Fruit fly (Drosophila melanogaster) whole organism, embryonic: ENCODE results near the gene sunz.

Experiments
- Atf-2 ChIP-seq: fragments of 200-800 bp; sonication (Bioruptor generic); optimal IDR thresholded peaks from 2 replicates; lab custom pipeline; 2016; ENCODE audit warnings: missing biosample characterization, missing genetic modification characterization
- Blimp-1 ChIP-seq: fragments of 200-800 bp; sonication (Bioruptor generic); optimal IDR thresholded peaks from 3 replicates; lab custom pipeline; 2018; ENCODE audit warnings: missing biosample characterization, missing genetic modification characterization, mild to moderate bottlenecking, moderate library complexity, missing genetic modification reagents
- CG12104 ChIP-seq: fragments of 200-800 bp; sonication (Bioruptor generic); optimal IDR thresholded peaks from 3 replicates; lab custom pipeline; 2016; ENCODE audit warnings: missing biosample characterization, missing genetic modification characterization
- CG1233 ChIP-seq: fragments of 200-800 bp; sonication (Bioruptor generic); optimal IDR thresholded peaks from 4 replicates; lab custom pipeline; 2018; ENCODE audit warnings: missing biosample characterization, mild to moderate bottlenecking, missing genetic modification characterization
- CG15601 ChIP-seq: fragments of 200-800 bp; sonication (Bioruptor generic); optimal IDR thresholded peaks from 3 replicates; lab custom pipeline; 2019; ENCODE audit warnings: missing biosample characterization, mild to moderate bottlenecking, missing genetic modification characterization, moderate library complexity
- CG16863 ChIP-seq: fragments of 200-800 bp; sonication (Bioruptor generic); optimal IDR thresholded peaks from 3 replicates; lab custom pipeline; 2016; ENCODE audit warnings: missing biosample characterization, missing genetic modification characterization
- CG18262 ChIP-seq: fragments of 200-800 bp; optimal IDR thresholded peaks from 3 replicates; lab custom pipeline; 2019; ENCODE audit warnings: missing biosample characterization, mild to moderate bottlenecking, missing genetic modification characterization, moderate library complexity
- CG31441 ChIP-seq: fragments of 200-800 bp; sonication (Bioruptor generic); IDR thresholded peaks from 2 replicates; pipeline ENCODE4 v1.3.6; 2022; ENCODE audit warnings: missing biosample characterization, missing genetic modification characterization
- CG32532 ChIP-seq: fragments of 200-800 bp; sonication (Bioruptor generic); IDR thresholded peaks from 2 replicates; pipeline ENCODE4 v1.3.6; 2022; ENCODE audit warnings: missing biosample characterization, missing genetic modification characterization
- CG33213 ChIP-seq: fragments of 200-800 bp; sonication (Bioruptor generic); optimal IDR thresholded peaks from 3 replicates; lab custom pipeline; 2016; ENCODE audit warnings: missing biosample characterization, missing genetic modification characterization
- CG3995 ChIP-seq: fragments of 200-800 bp; sonication (Bioruptor generic); optimal IDR thresholded peaks from 3 replicates; lab custom pipeline; 2016; ENCODE audit warnings: missing biosample characterization, missing genetic modification characterization
- CG4820 ChIP-seq: fragments of 200-800 bp; sonication (Bioruptor generic); optimal IDR thresholded peaks from 3 replicates; lab custom pipeline; 2016; ENCODE audit warnings: missing biosample characterization, missing genetic modification characterization
- CG5953 ChIP-seq: fragments of 200-800 bp; sonication (Bioruptor generic); IDR thresholded peaks from 2 replicates; pipeline ENCODE4 v1.3.6; 2022; ENCODE audit warnings: missing biosample characterization, missing genetic modification characterization
- CG6689 ChIP-seq: fragments of 200-800 bp; sonication (Bioruptor generic); IDR thresholded peaks from 2 replicates; pipeline ENCODE4 v1.3.6; 2022; ENCODE audit warnings: missing biosample characterization, missing genetic modification characterization
- CG7928 ChIP-seq: fragments of 200-800 bp; sonication (Bioruptor generic); optimal IDR thresholded peaks from 2 replicates; lab custom pipeline; 2017; ENCODE audit warnings: missing biosample characterization, mild to moderate bottlenecking, missing genetic modification characterization
- CG7987 ChIP-seq: fragments of 200-800 bp; sonication (Bioruptor generic); optimal IDR thresholded peaks from 2 replicates; lab custom pipeline; 2018; ENCODE audit warnings: missing biosample characterization, mild to moderate bottlenecking, missing genetic modification characterization, moderate library complexity
- CG8089 ChIP-seq: fragments of 200-800 bp; sonication (Bioruptor generic); optimal IDR thresholded peaks from 3 replicates; lab custom pipeline; 2016; ENCODE audit warnings: missing biosample characterization, missing genetic modification characterization
- CG8359 ChIP-seq: fragments of 200-800 bp; sonication (Bioruptor generic); optimal IDR thresholded peaks from 2 replicates; lab custom pipeline; 2017; ENCODE audit warnings: missing biosample characterization, mild to moderate bottlenecking, missing genetic modification characterization, borderline replicate concordance
- CG9215 ChIP-seq: fragments of 200-800 bp; sonication (Bioruptor generic); IDR thresholded peaks from 2 replicates; pipeline ENCODE4 v1.3.6; 2022; ENCODE audit warnings: missing biosample characterization, missing genetic modification characterization
- CG9797 ChIP-seq: fragments of 200-800 bp; sonication (Bioruptor generic); optimal IDR thresholded peaks from 3 replicates; lab custom pipeline; 2018; ENCODE audit warnings: missing biosample characterization, mild to moderate bottlenecking, missing genetic modification characterization
- CG9932 ChIP-seq: fragments of 200-800 bp; sonication (Bioruptor generic); IDR thresholded peaks from 2 replicates; pipeline ENCODE4 v1.3.6; 2022; ENCODE audit warnings: missing biosample characterization, missing genetic modification characterization
- Eip74EF ChIP-seq, 2 experiments: fragments of 200-800 bp in 1 of 2; fragments of >200 bp in 1 of 2; sonication (Bioruptor generic) in 1 of 2; optimal IDR thresholded peaks; 2 replicates each; lab custom pipeline; 2017 to 2019; ENCODE audit warnings: missing biosample characterization in 2 of 2, missing genetic modification characterization in 2 of 2, mild to moderate bottlenecking in 1 of 2, moderate library complexity in 1 of 2
- Hand ChIP-seq: fragments of 200-800 bp; sonication (Bioruptor generic); optimal IDR thresholded peaks from 2 replicates; lab custom pipeline; 2017; ENCODE audit warnings: mild to moderate bottlenecking, missing biosample characterization, missing genetic modification reagents, missing genetic modification characterization
- Hr78 ChIP-seq, 2 experiments: fragments of 200-800 bp in 1 of 2; fragments of >200 bp in 1 of 2; sonication (Bioruptor generic) in 1 of 2; optimal IDR thresholded peaks; 2 replicates each; lab custom pipeline; 2017 to 2019; ENCODE audit warnings: missing biosample characterization in 2 of 2, missing genetic modification characterization in 2 of 2, mild to moderate bottlenecking in 1 of 2, moderate library complexity in 1 of 2
- Neu2 ChIP-seq: fragments of 200-800 bp; sonication (Bioruptor generic); optimal IDR thresholded peaks from 3 replicates; lab custom pipeline; 2016; ENCODE audit warnings: missing biosample characterization, missing genetic modification characterization, borderline replicate concordance
- Oaz ChIP-seq: fragments of 200-800 bp; sonication (Bioruptor generic); IDR thresholded peaks from 2 replicates; pipeline ENCODE4 v1.3.6; 2022; ENCODE audit warnings: missing biosample characterization, missing genetic modification characterization
- Pdp1 ChIP-seq, 2 experiments: fragments of 200-800 bp; sonication (Bioruptor generic); optimal IDR thresholded peaks; 3 replicates each; lab custom pipeline; 2016; ENCODE audit warnings: missing biosample characterization in 2 of 2, missing genetic modification characterization in 2 of 2, mild to moderate bottlenecking in 1 of 2, moderate library complexity in 1 of 2
- Sry-β ChIP-seq: fragments of 200-800 bp; sonication (Bioruptor generic); optimal IDR thresholded peaks from 2 replicates; lab custom pipeline; 2018; ENCODE audit warnings: missing biosample characterization, mild to moderate bottlenecking, missing genetic modification characterization, moderate library complexity
- az2 ChIP-seq: fragments of 200-800 bp; sonication (Bioruptor generic); optimal IDR thresholded peaks from 3 replicates; lab custom pipeline; 2016; ENCODE audit warnings: missing biosample characterization, missing genetic modification characterization
- br ChIP-seq: fragments of >200 bp; optimal IDR thresholded peaks from 2 replicates; lab custom pipeline; 2017
- chm ChIP-seq: fragments of 200-800 bp; sonication (Bioruptor generic); IDR thresholded peaks from 2 replicates; pipeline ENCODE4 v1.3.6; 2022; ENCODE audit warnings: missing biosample characterization, missing genetic modification characterization
- corto ChIP-seq: fragments of 200-800 bp; sonication (Bioruptor generic); optimal IDR thresholded peaks from 2 replicates; lab custom pipeline; 2016; ENCODE audit warnings: missing biosample characterization, mild to moderate bottlenecking, missing genetic modification characterization, moderate library complexity
- crp ChIP-seq, 2 experiments: fragments of 200-800 bp; sonication (Bioruptor generic); optimal IDR thresholded peaks; 2 replicates in 1 of 2; 3 replicates in 1 of 2; lab custom pipeline; 2017; ENCODE audit warnings: missing biosample characterization in 2 of 2, missing genetic modification characterization in 2 of 2, mild to moderate bottlenecking in 1 of 2, moderate library complexity in 1 of 2
- danr ChIP-seq: fragments of 200-800 bp; sonication (Bioruptor generic); IDR thresholded peaks from 2 replicates; pipeline ENCODE4 v1.3.6; 2022; ENCODE audit warnings: missing biosample characterization, missing genetic modification characterization
- disco-r ChIP-seq: fragments of 200-800 bp; sonication (Bioruptor generic); optimal IDR thresholded peaks from 2 replicates; lab custom pipeline; 2016; ENCODE audit warnings: missing biosample characterization, missing genetic modification characterization
- dysf ChIP-seq: fragments of 200-800 bp; sonication (Bioruptor generic); IDR thresholded peaks from 3 replicates; pipeline ENCODE4 v1.3.6; 2022; ENCODE audit warnings: missing biosample characterization, missing genetic modification characterization
- ems ChIP-seq: fragments of 200-800 bp; sonication (Bioruptor generic); optimal IDR thresholded peaks from 3 replicates; lab custom pipeline; 2016; ENCODE audit warnings: missing biosample characterization, missing genetic modification characterization
- fd102C ChIP-seq: fragments of 200-800 bp; sonication (Bioruptor generic); optimal IDR thresholded peaks from 2 replicates; lab custom pipeline; 2018; ENCODE audit warnings: missing biosample characterization, mild to moderate bottlenecking, missing genetic modification characterization, moderate library complexity
- gro ChIP-seq: fragments of 200-800 bp; sonication (Bioruptor generic); optimal IDR thresholded peaks from 2 replicates; lab custom pipeline; 2016; ENCODE audit warnings: missing biosample characterization, missing genetic modification characterization
- gt ChIP-seq: fragments of 200-800 bp; sonication (Bioruptor generic); IDR thresholded peaks from 2 replicates; pipeline ENCODE4 v1.3.6; 2022; ENCODE audit warnings: missing biosample characterization, missing genetic modification characterization
- mam ChIP-seq: fragments of 200-800 bp; sonication (Bioruptor generic); optimal IDR thresholded peaks from 3 replicates; lab custom pipeline; 2016; ENCODE audit warnings: missing biosample characterization, missing genetic modification characterization
- oc ChIP-seq: fragments of 200-800 bp; sonication (Bioruptor generic); optimal IDR thresholded peaks from 2 replicates; lab custom pipeline; 2018; ENCODE audit warnings: missing biosample characterization, mild to moderate bottlenecking, missing genetic modification characterization, moderate library complexity
- peb ChIP-seq: fragments of 200-800 bp; sonication (Bioruptor generic); IDR thresholded peaks from 2 replicates; pipeline ENCODE4 v1.3.6; 2022; ENCODE audit warnings: missing biosample characterization, missing genetic modification characterization
- sc ChIP-seq, 3 experiments: fragments of >200 bp in 2 of 3; fragments of 200-800 bp in 1 of 3; sonication (Bioruptor generic) in 1 of 3; optimal IDR thresholded peaks; 2 replicates in 2 of 3; 3 replicates in 1 of 3; lab custom pipeline; 2017; ENCODE audit warnings: mild to moderate bottlenecking in 1 of 3, missing biosample characterization in 1 of 3, missing genetic modification characterization in 1 of 3, missing genetic modification reagents in 1 of 3
- sim ChIP-seq: fragments of 200-800 bp; sonication (Bioruptor generic); IDR thresholded peaks from 2 replicates; pipeline ENCODE4 v1.3.6; 2022; ENCODE audit warnings: missing biosample characterization, missing genetic modification characterization
- tgo ChIP-seq: fragments of 200-800 bp; sonication (Bioruptor generic); IDR thresholded peaks from 3 replicates; pipeline ENCODE4 v1.3.6; 2022; ENCODE audit warnings: missing biosample characterization, missing genetic modification characterization
- tll ChIP-seq, 2 experiments: fragments of 200-800 bp in 1 of 2; fragments of >200 bp in 1 of 2; sonication (Bioruptor generic) in 1 of 2; optimal IDR thresholded peaks; 2 replicates each; lab custom pipeline; 2017 to 2019; ENCODE audit warnings: missing biosample characterization in 2 of 2, missing genetic modification characterization in 2 of 2, mild to moderate bottlenecking in 1 of 2, moderate library complexity in 1 of 2
- tx ChIP-seq: fragments of 200-800 bp; sonication (Bioruptor generic); optimal IDR thresholded peaks from 2 replicates; lab custom pipeline; 2016; ENCODE audit warnings: missing biosample characterization, missing genetic modification characterization
- unpg ChIP-seq: fragments of 200-800 bp; sonication (Bioruptor generic); optimal IDR thresholded peaks from 3 replicates; lab custom pipeline; 2018; ENCODE audit warnings: missing biosample characterization, mild to moderate bottlenecking, missing genetic modification characterization, moderate library complexity
- wek ChIP-seq: fragments of 200-800 bp; sonication (Bioruptor generic); optimal IDR thresholded peaks from 3 replicates; lab custom pipeline; 2018; ENCODE audit warnings: missing biosample characterization, mild to moderate bottlenecking, missing genetic modification characterization, moderate library complexity

The sunz gene

dm6 chr3R:6665117-6665654 is 35.2 kb downstream of the sunz start (continued):
- TF ChIP-seq disco-r (GFP tag; lab: Kevin White, UChicago), result no peak
- TF ChIP-seq CG6689 (GFP tag; lab: Robert Waterston, UW), result no peak
- peak; percentile 31 for TF ChIP-seq CG1233 (GFP tag; lab: Kevin White, UChicago)
- TF ChIP-seq CG12104 (GFP tag; lab: Kevin White, UChicago), result no peak
- no peak for TF ChIP-seq tx (GFP tag; lab: Kevin White, UChicago)
- TF ChIP-seq Blimp-1 (GFP tag; lab: Kevin White, UChicago), result peak; percentile 37
- no peak for TF ChIP-seq tll (GFP tag; optimal IDR thresholded peaks at IDR 0.05; lab: Kevin White, UChicago)
- TF ChIP-seq CG7987 (GFP tag; lab: Kevin White, UChicago), result peak; percentile 17
- no peak for TF ChIP-seq tgo (GFP tag; lab: Robert Waterston, UW)
- TF ChIP-seq CG3995, result no peak
- no peak for TF ChIP-seq peb (GFP tag; lab: Robert Waterston, UW)
- peak; percentile 63 for TF ChIP-seq wek (GFP tag; lab: Kevin White, UChicago)
- peak; percentile 42; the same call in 1 of the 2 replicates for TF ChIP-seq sim (GFP tag; lab: Robert Waterston, UW)
- TF ChIP-seq az2, result no peak
- TF ChIP-seq gro (GFP tag; lab: Kevin White, UChicago), result no peak
- TF ChIP-seq CG15601 (tag; lab: Kevin White, UChicago), result peak; percentile 52
- no peak for TF ChIP-seq Atf-2 (GFP tag; lab: Kevin White, UChicago)
- no peak for TF ChIP-seq unpg (GFP tag; lab: Kevin White, UChicago)
- TF ChIP-seq gt (GFP tag; lab: Robert Waterston, UW), result no peak
- no peak for TF ChIP-seq danr (GFP tag; lab: Robert Waterston, UW)
- TF ChIP-seq CG4820 (GFP tag; lab: Kevin White, UChicago), result no peak
- TF ChIP-seq Hr78 (GFP tag; optimal IDR thresholded peaks at IDR 0.05; lab: Kevin White, UChicago), result no peak
- TF ChIP-seq mam (GFP tag; lab: Kevin White, UChicago), result no peak
- no peak for TF ChIP-seq CG16863 (GFP tag; lab: Kevin White, UChicago)
- TF ChIP-seq sc (optimal IDR thresholded peaks at IDR 0.05; lab: Kevin White, UChicago), result no peak
- peak; percentile 3 for TF ChIP-seq sc (GFP tag; optimal IDR thresholded peaks at IDR 0.05; lab: Kevin White, UChicago)
- TF ChIP-seq Oaz (GFP tag; lab: Robert Waterston, UW), result no peak
- TF ChIP-seq corto (GFP tag; lab: Kevin White, UChicago), result no peak
- TF ChIP-seq dysf (GFP tag; lab: Robert Waterston, UW), result no peak
- TF ChIP-seq Sry-β (GFP tag; lab: Kevin White, UChicago), result no peak
- peak; percentile 57 for TF ChIP-seq oc
- peak; percentile 54; the same call in 1 of the 2 replicates for TF ChIP-seq chm (GFP tag; lab: Robert Waterston, UW)
- no peak for TF ChIP-seq br
- no peak for TF ChIP-seq ems
- peak; percentile 55 for TF ChIP-seq CG18262 (tag; lab: Kevin White, UChicago)
- no peak for TF ChIP-seq CG31441 (GFP tag; lab: Robert Waterston, UW)
- 0 out of 2 replicates have a peak, but pooled peaks have one; percentile 34 for TF ChIP-seq CG5953 (GFP tag; lab: Robert Waterston, UW)
- TF ChIP-seq CG8089 (GFP tag; lab: Kevin White, UChicago), result no peak
- TF ChIP-seq CG32532 (GFP tag; lab: Robert Waterston, UW), result no peak
- TF ChIP-seq fd102C (GFP tag; lab: Kevin White, UChicago), result peak; percentile 17
- no peak for TF ChIP-seq CG9797 (GFP tag; lab: Kevin White, UChicago)
- TF ChIP-seq Pdp1 (GFP tag; optimal IDR thresholded peaks at IDR 0.05; lab: Kevin White, UChicago), result no peak
- no peak for TF ChIP-seq Eip74EF (GFP tag; optimal IDR thresholded peaks at IDR 0.05; lab: Kevin White, UChicago)
- TF ChIP-seq CG33213 (GFP tag; lab: Kevin White, UChicago), result no peak
- peak in 1 of 2 experiments; percentile 8 for TF ChIP-seq crp (GFP tag; optimal IDR thresholded peaks at IDR 0.05; lab: Kevin White, UChicago)
- TF ChIP-seq CG8359 (GFP tag; lab: Kevin White, UChicago), result peak; percentile 19
- no peak for TF ChIP-seq Hand
- TF ChIP-seq Neu2 (GFP tag; lab: Kevin White, UChicago), result no peak
- TF ChIP-seq CG7928 (GFP tag; lab: Kevin White, UChicago), result no peak
- TF ChIP-seq CG9932, result no peak
- no peak for TF ChIP-seq CG9215 (GFP tag; lab: Robert Waterston, UW)
